Worm (Caenorhabditis elegans): ENCODE data around the gene F02D10.3.
A peak's percentile ranks its signal among the peaks of the same experiment; 100 is the strongest.

Gene F02D10.3

DNA sequence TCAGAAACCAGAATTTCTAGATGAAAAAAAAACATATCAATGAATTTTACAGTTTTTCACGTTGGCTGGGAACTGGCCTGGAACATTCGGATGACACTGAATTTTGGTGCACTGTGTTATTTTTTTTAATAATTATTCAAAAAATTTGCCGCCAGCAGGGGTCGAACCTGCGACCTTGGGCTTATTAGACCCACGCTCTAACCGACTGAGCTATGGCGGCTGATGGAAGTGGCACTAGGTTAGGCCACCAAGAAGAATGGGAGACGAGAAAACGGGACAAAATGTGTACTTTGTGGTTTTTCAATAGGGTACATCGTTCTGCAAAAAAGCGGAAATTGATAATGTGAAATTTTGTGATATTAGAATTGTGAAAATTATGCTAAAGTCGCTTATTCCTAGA is 47.4 kb downstream of the F02D10.3 start (continued):
- no peak for TF ChIP-seq lin-39 (tag; optimal IDR thresholded peaks at IDR 0.05)
- TF ChIP-seq aly-2 (tag; optimal IDR thresholded peaks at IDR 0.05) = no peak
- TF ChIP-seq lsy-2 (tag; optimal IDR thresholded peaks at IDR 0.05) = peak in 1 of 2 experiments; percentile 23
- TF ChIP-seq zip-4 (GFP tag; optimal IDR thresholded peaks at IDR 0.05) = no peak
- TF ChIP-seq nhr-28 (tag; optimal IDR thresholded peaks at IDR 0.05) = no peak
- TF ChIP-seq fos-1 (tag; optimal IDR thresholded peaks at IDR 0.05) = no peak
- TF ChIP-seq mdl-1 (tag; optimal IDR thresholded peaks at IDR 0.05) = peak in 1 of 2 experiments; percentile 14
- TF ChIP-seq unc-62 (GFP tag; optimal IDR thresholded peaks at IDR 0.05) = no peak
- no peak for TF ChIP-seq egl-27 (tag; optimal IDR thresholded peaks at IDR 0.05)
- no peak for TF ChIP-seq mab-9 (GFP tag; IDR thresholded peaks at IDR 0.05)
- TF ChIP-seq Y116A8C.19 (tag; optimal IDR thresholded peaks at IDR 0.05; ENCODE audit: borderline replicate concordance) = no peak
- TF ChIP-seq blmp-1 (tag; optimal IDR thresholded peaks at IDR 0.05) = no peak
- peak in 1 of 2 experiments; percentile 43 for TF ChIP-seq lin-35 (GFP tag; optimal IDR thresholded peaks at IDR 0.05)
- no peak for TF ChIP-seq fkh-8 (tag; optimal IDR thresholded peaks at IDR 0.05)
- no peak for TF ChIP-seq F16B12.6 (tag; optimal IDR thresholded peaks at IDR 0.05)
- no peak for TF ChIP-seq hlh-4 (tag; optimal IDR thresholded peaks at IDR 0.05)
- TF ChIP-seq dpl-1 (GFP tag; optimal IDR thresholded peaks at IDR 0.05) = no peak
- no peak for TF ChIP-seq nhr-11 (tag; optimal IDR thresholded peaks at IDR 0.05)
- no peak for TF ChIP-seq hlh-17 (GFP tag; optimal IDR thresholded peaks at IDR 0.05; ENCODE audit: borderline replicate concordance)
- TF ChIP-seq nhr-237 (tag; optimal IDR thresholded peaks at IDR 0.05) = no peak
- peak; percentile 29 for TF ChIP-seq lin-14 (GFP tag; optimal IDR thresholded peaks at IDR 0.05)
- TF ChIP-seq unc-98 (GFP tag; IDR thresholded peaks at IDR 0.05) = no peak
- TF ChIP-seq egl-13 (tag; optimal IDR thresholded peaks at IDR 0.05) = no peak
- peak; percentile 51 for TF ChIP-seq nhr-19 (GFP tag; conservative IDR thresholded peaks at IDR 0.05)
- TF ChIP-seq ceh-88 (GFP tag; IDR thresholded peaks at IDR 0.05) = no peak
- TF ChIP-seq rnt-1 (tag; optimal IDR thresholded peaks at IDR 0.05) = peak; percentile 35
- no peak for TF ChIP-seq pqm-1 (tag; optimal IDR thresholded peaks at IDR 0.05)
- TF ChIP-seq alr-1 (tag; optimal IDR thresholded peaks at IDR 0.05; ENCODE audit: borderline replicate concordance) = no peak
- no peak for TF ChIP-seq efl-3 (GFP tag; optimal IDR thresholded peaks at IDR 0.05)
- TF ChIP-seq C04F5.9 (tag; optimal IDR thresholded peaks at IDR 0.05) = no peak
- TF ChIP-seq ceh-82 (tag; optimal IDR thresholded peaks at IDR 0.05) = peak in 1 of 3 experiments; percentile 27
- TF ChIP-seq nhr-71 (tag; optimal IDR thresholded peaks at IDR 0.05) = peak; percentile 50
- TF ChIP-seq ceh-8 (GFP tag; optimal IDR thresholded peaks at IDR 0.05) = no peak
- TF ChIP-seq sup-37 (GFP tag; optimal IDR thresholded peaks at IDR 0.05) = no peak
- peak; percentile 2 for TF ChIP-seq elt-2 (tag; optimal IDR thresholded peaks at IDR 0.05)
- TF ChIP-seq dsc-1 (tag; optimal IDR thresholded peaks at IDR 0.05) = peak; percentile 54
- TF ChIP-seq elt-3 (tag; optimal IDR thresholded peaks at IDR 0.05) = no peak
- TF ChIP-seq ama-1 (optimal IDR thresholded peaks at IDR 0.05) = no peak
- peak; percentile 45 for TF ChIP-seq nhr-47 (tag; optimal IDR thresholded peaks at IDR 0.05)
- TF ChIP-seq ets-5 (GFP tag; IDR thresholded peaks at IDR 0.05) = no peak
- no peak for TF ChIP-seq mef-2 (tag; optimal IDR thresholded peaks at IDR 0.05)
- no peak for TF ChIP-seq pag-3 (tag; optimal IDR thresholded peaks at IDR 0.05; ENCODE audit: borderline replicate concordance, insufficient read depth)
- no peak for TF ChIP-seq unc-130 (tag; optimal IDR thresholded peaks at IDR 0.05)
- TF ChIP-seq tlp-1 (tag; optimal IDR thresholded peaks at IDR 0.05) = no peak
- TF ChIP-seq tbx-2 (tag; optimal IDR thresholded peaks at IDR 0.05) = peak; percentile 10
- TF ChIP-seq fkh-4 (tag; optimal IDR thresholded peaks at IDR 0.05; ENCODE audit: borderline replicate concordance) = no peak
- TF ChIP-seq grh-1 (GFP tag; IDR thresholded peaks at IDR 0.05) = no peak
- no peak for TF ChIP-seq sox-4 (tag; optimal IDR thresholded peaks at IDR 0.05)
- no peak for TF ChIP-seq nhr-12 (tag; optimal IDR thresholded peaks at IDR 0.05)
- no peak for TF ChIP-seq isw-1 (GFP tag; IDR thresholded peaks at IDR 0.05)
- TF ChIP-seq nhr-20 (tag; optimal IDR thresholded peaks at IDR 0.05) = peak; percentile 56
- TF ChIP-seq skn-1 (tag; optimal IDR thresholded peaks at IDR 0.05) = peak; percentile 6
- no peak for TF ChIP-seq hpl-2 (GFP tag; optimal IDR thresholded peaks at IDR 0.05)
